Worm (Caenorhabditis elegans) whole organism, mixed stage, embryonic: ENCODE measurements around the gene nck-1.
A peak's percentile ranks its signal among the peaks of the same experiment; 100 is the strongest.

Experiments used
- M03D4.4 ChIP-seq: sonication (generic microtip); optimal IDR thresholded peaks from 2 replicates; lab custom pipeline; 2017; ENCODE audit warnings: mild to moderate bottlenecking, missing genetic modification characterization, missing compliant biosample characterization
- blmp-1 ChIP-seq: fragments of 150-350 bp; optimal IDR thresholded peaks from 2 replicates; lab custom pipeline; 2014; ENCODE audit warnings: missing biosample characterization, missing genetic modification characterization
- ceh-43 ChIP-seq: fragments of 200-800 bp; sonication (Bioruptor generic); optimal IDR thresholded peaks from 2 replicates; lab custom pipeline; 2018; ENCODE audit warnings: mild to moderate bottlenecking, missing genetic modification characterization, moderate library complexity, missing compliant biosample characterization
- ceh-83 ChIP-seq: fragments of 200-800 bp; sonication (Bioruptor generic); optimal IDR thresholded peaks from 2 replicates; lab custom pipeline; 2018; ENCODE audit warnings: mild to moderate bottlenecking, missing genetic modification characterization, missing compliant biosample characterization
- ces-1 ChIP-seq: fragments of 150-350 bp; optimal IDR thresholded peaks from 2 replicates; lab custom pipeline; 2014; ENCODE audit warnings: missing biosample characterization, missing genetic modification reagents, missing genetic modification characterization
- cnd-1 ChIP-seq: fragments of 200-800 bp; sonication (Bioruptor generic); optimal IDR thresholded peaks from 2 replicates; lab custom pipeline; 2018; ENCODE audit warnings: mild to moderate bottlenecking, missing genetic modification characterization, missing compliant biosample characterization
- drap-1 ChIP-seq: fragments of 200-800 bp; sonication (Bioruptor generic); optimal IDR thresholded peaks from 3 replicates; lab custom pipeline; 2018; ENCODE audit warnings: mild to moderate bottlenecking, missing genetic modification characterization, missing compliant biosample characterization
- elt-1 ChIP-seq: sonication (generic microtip); optimal IDR thresholded peaks from 2 replicates; lab custom pipeline; 2017; ENCODE audit warnings: missing genetic modification characterization, mild to moderate bottlenecking, missing compliant biosample characterization, antibody characterized with exemption, moderate library complexity, borderline replicate concordance; ENCODE audit not compliant: insufficient read depth
- elt-3 ChIP-seq: fragments of 150-350 bp; optimal IDR thresholded peaks from 2 replicates; lab custom pipeline; 2014; ENCODE audit warnings: missing biosample characterization, missing genetic modification characterization
- ham-2 ChIP-seq: fragments of 200-800 bp; sonication (Bioruptor generic); optimal IDR thresholded peaks from 2 replicates; lab custom pipeline; 2018; ENCODE audit warnings: mild to moderate bottlenecking, missing genetic modification characterization, missing compliant biosample characterization
- hlh-1 ChIP-seq: fragments of 150-350 bp; optimal IDR thresholded peaks from 2 replicates; lab custom pipeline; 2014; ENCODE audit warnings: missing biosample characterization, missing genetic modification reagents, missing genetic modification characterization
- lsy-2 ChIP-seq: fragments of 150-350 bp; optimal IDR thresholded peaks from 2 replicates; lab custom pipeline; 2014; ENCODE audit warnings: missing biosample characterization, missing genetic modification characterization
- mab-5 ChIP-seq: fragments of 150-350 bp; optimal IDR thresholded peaks from 2 replicates; lab custom pipeline; 2014; ENCODE audit warnings: missing biosample characterization, missing genetic modification characterization
- nhr-2 ChIP-seq: fragments of 150-350 bp; optimal IDR thresholded peaks from 2 replicates; lab custom pipeline; 2014; ENCODE audit warnings: missing biosample characterization, missing genetic modification characterization
- nhr-237 ChIP-seq: fragments of 150-350 bp; optimal IDR thresholded peaks from 2 replicates; lab custom pipeline; 2014; ENCODE audit warnings: missing biosample characterization, missing genetic modification characterization
- nhr-28 ChIP-seq: fragments of 150-350 bp; optimal IDR thresholded peaks from 2 replicates; lab custom pipeline; 2014; ENCODE audit warnings: missing biosample characterization, missing genetic modification characterization
- nhr-76 ChIP-seq: sonication (generic microtip); optimal IDR thresholded peaks from 2 replicates; lab custom pipeline; 2017; ENCODE audit warnings: missing biosample characterization, missing genetic modification characterization
- sem-2 ChIP-seq: fragments of 200-800 bp; sonication (Bioruptor generic); optimal IDR thresholded peaks from 2 replicates; lab custom pipeline; 2018; ENCODE audit warnings: mild to moderate bottlenecking, missing genetic modification characterization, missing compliant biosample characterization
- snpc-4 ChIP-seq: fragments of 150-350 bp; optimal IDR thresholded peaks from 2 replicates; lab custom pipeline; 2014; ENCODE audit warnings: missing biosample characterization, missing genetic modification characterization
- sptf-1 ChIP-seq: sonication (generic microtip); optimal IDR thresholded peaks from 2 replicates; lab custom pipeline; 2017; ENCODE audit warnings: mild to moderate bottlenecking, missing genetic modification characterization, moderate library complexity, missing compliant biosample characterization
- tbx-8 ChIP-seq: fragments of 200-800 bp; sonication (Bioruptor generic); optimal IDR thresholded peaks from 2 replicates; lab custom pipeline; 2018; ENCODE audit warnings: mild to moderate bottlenecking, missing genetic modification characterization, moderate library complexity, missing compliant biosample characterization
- unc-120 ChIP-seq: sonication (generic microtip); optimal IDR thresholded peaks from 2 replicates; lab custom pipeline; 2017; ENCODE audit warnings: missing genetic modification characterization, missing compliant biosample characterization; ENCODE audit not compliant: poor library complexity, severe bottlenecking
- unc-39 ChIP-seq: fragments of 150-350 bp; optimal IDR thresholded peaks from 2 replicates; lab custom pipeline; 2014; ENCODE audit warnings: missing biosample characterization, missing genetic modification characterization
- unc-62 ChIP-seq: fragments of 150-350 bp; optimal IDR thresholded peaks from 2 replicates; lab custom pipeline; 2014; ENCODE audit warnings: missing biosample characterization, missing genetic modification reagents, missing genetic modification characterization
- ztf-11 ChIP-seq: fragments of 150-350 bp; optimal IDR thresholded peaks from 2 replicates; lab custom pipeline; 2014; ENCODE audit warnings: missing biosample characterization, missing genetic modification characterization

The nck-1 gene

ce11 chrX:4120935-4121334 lies 32.3 kb downstream of the nck-1 start, which contains the start of gene F09F9.3:
Gene F09F9.3 (minus strand): TSS chrX:4121035.
- TF ChIP-seq drap-1 (GFP tag; lab: Kevin White, UChicago) (no peak), nhr-237 (tag; lab: Kevin White, UChicago) (no peak), snpc-4 (tag; lab: Kevin White, UChicago) (no peak), sem-2 (no peak)
- TF ChIP-seq, all 35 proteins: peak for 0

- TF ChIP-seq mab-5 (tag; lab: Kevin White, UChicago): no peak
Observed at ce11 chrX:4117626-4118025, 35.6 kb downstream of the nck-1 start, which contains the start of gene F09F9.5. Gene F09F9.5 (plus strand): TSS chrX:4117926.

ce11 chrX:4115026-4115425 lies 38.2 kb downstream of the nck-1 start, which contains the start of gene F09F9.1:
Gene F09F9.1 (plus strand): TSS chrX:4115326.
- TF ChIP-seq elt-1 (tag; lab: Kevin White, UChicago): no peak

- TF ChIP-seq M03D4.4 (tag; lab: Kevin White, UChicago) (no peak), elt-3 (peak; percentile 12)
Observed at ce11 chrX:4111416-4111815, 41.8 kb downstream of the nck-1 start, which contains the start of gene F09F9.2. Gene F09F9.2 (minus strand): TSS chrX:4111440.

ce11 chrX:4109970-4110369 lies 43.3 kb downstream of the nck-1 start:
- TF ChIP-seq unc-62: peak; percentile 81
- no peak for TF ChIP-seq unc-120 (tag; lab: Kevin White, UChicago)
- TF ChIP-seq hlh-1 (tag; lab: Kevin White, UChicago): peak; percentile 74

- no peak for TF ChIP-seq blmp-1
- no peak for TF ChIP-seq nhr-2
- TF ChIP-seq M03D4.4 (tag; lab: Kevin White, UChicago): no peak
- no peak for TF ChIP-seq nhr-76 (tag; lab: Kevin White, UChicago)
- TF ChIP-seq unc-120 (tag; lab: Kevin White, UChicago): peak; percentile 14
- TF ChIP-seq ham-2 (GFP tag; lab: Kevin White, UChicago): no peak
- TF ChIP-seq ces-1 (GFP tag; lab: Kevin White, UChicago): no peak
- no peak for TF ChIP-seq cnd-1 (tag; lab: Kevin White, UChicago)
- TF ChIP-seq elt-1 (tag; lab: Kevin White, UChicago): no peak
- peak; percentile 59 for TF ChIP-seq hlh-1 (tag; lab: Kevin White, UChicago)
- TF ChIP-seq drap-1 (GFP tag; lab: Kevin White, UChicago): no peak
- TF ChIP-seq ceh-83 (GFP tag; lab: Kevin White, UChicago): no peak
Observed at ce11 chrX:4106896-4107505, 46.2 kb downstream of the nck-1 start, which contains the start of gene R02E4.2. Gene R02E4.2 (plus strand): TSS chrX:4107455.

ce11 chrX:4104435-4104834 lies 48.8 kb downstream of the nck-1 start, which contains the start of gene R02E4.1:
Gene R02E4.1 (minus strand): TSS chrX:4104535.
- TF ChIP-seq sptf-1 (tag; lab: Kevin White, UChicago): no peak
- TF ChIP-seq ham-2 (GFP tag; lab: Kevin White, UChicago): no peak
- TF ChIP-seq hlh-1 (tag; lab: Kevin White, UChicago): no peak
- no peak for TF ChIP-seq ceh-43 (GFP tag; lab: Kevin White, UChicago)
- no peak for TF ChIP-seq unc-39 (tag; lab: Kevin White, UChicago)
- TF ChIP-seq nhr-28 (tag; lab: Kevin White, UChicago): no peak
- no peak for TF ChIP-seq lsy-2 (tag; lab: Kevin White, UChicago)
- no peak for TF ChIP-seq tbx-8 (GFP tag; lab: Kevin White, UChicago)
- no peak for TF ChIP-seq ztf-11 (tag; lab: Kevin White, UChicago)
- TF ChIP-seq snpc-4 (tag; lab: Kevin White, UChicago): no peak
